Worm (Caenorhabditis elegans) whole organism, L4 larva: Measurements from ENCODE around the gene zhit-2.

Experiments used
- D1046.2 ChIP-seq: fragments of 200-800 bp; sonication (Bioruptor generic); IDR thresholded peaks from 2 replicates; pipeline ENCODE4 v1.3.6; 2022; ENCODE audit warnings: missing genetic modification characterization, missing compliant biosample characterization
- F10B5.3 ChIP-seq: sonication (generic microtip); optimal IDR thresholded peaks from 2 replicates; lab custom pipeline; 2016; ENCODE audit warnings: mild to moderate bottlenecking, missing genetic modification characterization, missing compliant biosample characterization
- F49E8.2 ChIP-seq: sonication (generic microtip); optimal IDR thresholded peaks from 2 replicates; lab custom pipeline; 2016; ENCODE audit warnings: missing compliant biosample characterization, mild to moderate bottlenecking, missing genetic modification characterization, borderline replicate concordance
- R02D3.7 ChIP-seq: fragments of 150-350 bp; sonication (generic microtip); optimal IDR thresholded peaks from 3 replicates; lab custom pipeline; 2014; ENCODE audit warnings: missing biosample characterization, missing genetic modification characterization
- Y75B8A.6 ChIP-seq: fragments of 200-800 bp; sonication (Bioruptor generic); IDR thresholded peaks from 2 replicates; pipeline ENCODE4 v1.3.6; 2022; ENCODE audit warnings: missing genetic modification reagents, missing genetic modification characterization, missing compliant biosample characterization
- ZK337.2 ChIP-seq: fragments of 200-800 bp; sonication (Bioruptor generic); IDR thresholded peaks from 2 replicates; pipeline ENCODE4 v1.3.6; 2022; ENCODE audit warnings: missing genetic modification reagents, missing genetic modification characterization, missing compliant biosample characterization
- ZK546.5 ChIP-seq, 2 experiments: sonication (generic microtip); optimal IDR thresholded peaks; 2 replicates each; lab custom pipeline; 2017; ENCODE audit warnings: missing biosample characterization in 2 of 2, missing genetic modification characterization in 2 of 2
- aha-1 ChIP-seq: fragments of 150-350 bp; peaks from one replicate; lab custom pipeline; 2014; ENCODE audit warnings: missing biosample characterization, missing genetic modification characterization
- ceh-20 ChIP-seq: fragments of 200-800 bp; sonication (Bioruptor generic); IDR thresholded peaks from 2 replicates; pipeline ENCODE4 v1.3.6; 2022; ENCODE audit warnings: missing genetic modification reagents, missing genetic modification characterization, missing compliant biosample characterization
- ceh-82 ChIP-seq: sonication (generic microtip); optimal IDR thresholded peaks from 2 replicates; lab custom pipeline; 2017; ENCODE audit warnings: missing biosample characterization, missing genetic modification characterization
- ces-1 ChIP-seq: fragments of 150-350 bp; sonication (generic microtip); optimal IDR thresholded peaks from 4 replicates; lab custom pipeline; 2014; ENCODE audit warnings: missing biosample characterization, missing genetic modification reagents, missing genetic modification characterization
- ctbp-1 ChIP-seq: fragments of 200-800 bp; sonication (Bioruptor generic); IDR thresholded peaks from 2 replicates; pipeline ENCODE4 v1.3.6; 2022; ENCODE audit warnings: missing genetic modification reagents, missing genetic modification characterization, missing compliant biosample characterization
- daf-12 ChIP-seq: fragments of 150-350 bp; optimal IDR thresholded peaks from 2 replicates; lab custom pipeline; 2014; ENCODE audit warnings: missing biosample characterization, missing genetic modification reagents, missing genetic modification characterization
- daf-19 ChIP-seq: fragments of 200-800 bp; sonication (Bioruptor generic); conservative IDR thresholded peaks from 2 replicates; pipeline ENCODE4 v1.3.6; 2022; ENCODE audit warnings: missing genetic modification characterization, missing compliant biosample characterization
- daf-8 ChIP-seq: fragments of 200-800 bp; sonication (Bioruptor generic); IDR thresholded peaks from 2 replicates; pipeline ENCODE4 v1.3.6; 2022; ENCODE audit warnings: missing genetic modification characterization, missing compliant biosample characterization
- dmd-8 ChIP-seq: fragments of 200-800 bp; sonication (Bioruptor generic); IDR thresholded peaks from 2 replicates; pipeline ENCODE4 v1.3.6; 2022; ENCODE audit warnings: missing genetic modification characterization, missing compliant biosample characterization
- dmd-9 ChIP-seq: fragments of 200-800 bp; sonication (Bioruptor generic); IDR thresholded peaks from 2 replicates; pipeline ENCODE4 v1.3.6; 2022; ENCODE audit warnings: missing genetic modification reagents, missing genetic modification characterization, missing compliant biosample characterization
- dpl-1 ChIP-seq: fragments of 150-350 bp; optimal IDR thresholded peaks from 2 replicates; lab custom pipeline; 2014; ENCODE audit warnings: missing biosample characterization, missing genetic modification reagents, missing genetic modification characterization
- duxl-1 ChIP-seq: sonication (generic microtip); optimal IDR thresholded peaks from 2 replicates; lab custom pipeline; 2016; ENCODE audit warnings: mild to moderate bottlenecking, missing genetic modification characterization, moderate library complexity, missing compliant biosample characterization; ENCODE audit not compliant: poor library complexity
- egl-27 ChIP-seq: sonication (generic microtip); optimal IDR thresholded peaks from 3 replicates; lab custom pipeline; 2017; ENCODE audit warnings: missing biosample characterization, missing genetic modification reagents, missing genetic modification characterization
- egl-43 ChIP-seq: fragments of 200-800 bp; sonication (Bioruptor generic); IDR thresholded peaks from 2 replicates; pipeline ENCODE4 v1.3.6; 2022; ENCODE audit warnings: missing genetic modification reagents, missing genetic modification characterization, missing compliant biosample characterization
- fos-1 ChIP-seq: fragments of 150-350 bp; optimal IDR thresholded peaks from 2 replicates; lab custom pipeline; 2014; ENCODE audit warnings: missing biosample characterization, missing genetic modification characterization
- hlh-11 ChIP-seq: fragments of 200-800 bp; sonication (Bioruptor generic); optimal IDR thresholded peaks from 2 replicates; lab custom pipeline; 2018; ENCODE audit warnings: mild to moderate bottlenecking, missing genetic modification characterization, missing compliant biosample characterization
- hmg-1.1 ChIP-seq: fragments of 200-800 bp; sonication (Bioruptor generic); IDR thresholded peaks from 2 replicates; pipeline ENCODE4 v1.3.6; 2022; ENCODE audit warnings: missing genetic modification reagents, missing genetic modification characterization, missing compliant biosample characterization
- jun-1 ChIP-seq: fragments of 150-350 bp; optimal IDR thresholded peaks from 2 replicates; lab custom pipeline; 2014; ENCODE audit warnings: missing biosample characterization, missing genetic modification reagents, missing genetic modification characterization
- lim-7 ChIP-seq: fragments of 200-800 bp; sonication (Bioruptor generic); IDR thresholded peaks from 2 replicates; pipeline ENCODE4 v1.3.6; 2022; ENCODE audit warnings: missing genetic modification characterization, missing compliant biosample characterization
- lin-13 ChIP-seq: fragments of 150-350 bp; optimal IDR thresholded peaks from 2 replicates; lab custom pipeline; 2014; ENCODE audit warnings: missing biosample characterization, missing genetic modification reagents, missing genetic modification characterization
- lir-3 ChIP-seq: sonication (generic microtip); optimal IDR thresholded peaks from 2 replicates; lab custom pipeline; 2016; ENCODE audit warnings: mild to moderate bottlenecking, missing genetic modification characterization, missing compliant biosample characterization
- madf-5 ChIP-seq, 2 experiments: fragments of 200-800 bp; sonication (Bioruptor generic); IDR thresholded peaks; 2 replicates each; pipeline ENCODE4 v1.3.6; 2022; ENCODE audit warnings: missing compliant biosample characterization in 2 of 2, missing genetic modification characterization in 2 of 2
- madf-9 ChIP-seq: fragments of 200-800 bp; sonication (Bioruptor generic); conservative IDR thresholded peaks from 2 replicates; pipeline ENCODE4 v1.3.6; 2022; ENCODE audit warnings: missing genetic modification reagents, missing genetic modification characterization, missing compliant biosample characterization
- mdt-29 ChIP-seq: fragments of 200-800 bp; sonication (Bioruptor generic); IDR thresholded peaks from 2 replicates; pipeline ENCODE4 v1.3.6; 2022; ENCODE audit warnings: missing genetic modification reagents, missing genetic modification characterization, missing compliant biosample characterization
- mes-2 ChIP-seq: sonication (generic microtip); optimal IDR thresholded peaks from 2 replicates; lab custom pipeline; 2016; ENCODE audit warnings: missing genotype, mild to moderate bottlenecking, missing genetic modification characterization, missing compliant biosample characterization; ENCODE audit not compliant: poor library complexity, severe bottlenecking
- mxl-3 ChIP-seq: fragments of 200-800 bp; sonication (Bioruptor generic); optimal IDR thresholded peaks from 2 replicates; lab custom pipeline; 2018; ENCODE audit warnings: mild to moderate bottlenecking, missing genetic modification characterization, missing compliant biosample characterization
- nhr-10 ChIP-seq: fragments of 150-350 bp; optimal IDR thresholded peaks from 2 replicates; lab custom pipeline; 2014; ENCODE audit warnings: missing biosample characterization, missing genetic modification characterization
- nhr-102 ChIP-seq: sonication (generic microtip); optimal IDR thresholded peaks from 2 replicates; lab custom pipeline; 2016; ENCODE audit warnings: mild to moderate bottlenecking, missing genetic modification characterization, moderate library complexity, missing compliant biosample characterization
- nhr-111 ChIP-seq: fragments of 200-800 bp; sonication (Bioruptor generic); optimal IDR thresholded peaks from 2 replicates; lab custom pipeline; 2018; ENCODE audit warnings: mild to moderate bottlenecking, missing genetic modification characterization, missing compliant biosample characterization
- nhr-237 ChIP-seq: sonication (generic microtip); optimal IDR thresholded peaks from 2 replicates; lab custom pipeline; 2017; ENCODE audit warnings: missing biosample characterization, missing genetic modification characterization
- nhr-41 ChIP-seq: fragments of 200-800 bp; sonication (Bioruptor generic); IDR thresholded peaks from 2 replicates; pipeline ENCODE4 v1.3.6; 2022; ENCODE audit warnings: missing genetic modification reagents, missing genetic modification characterization, missing compliant biosample characterization
- pha-4 ChIP-seq, 2 experiments: fragments of 150-350 bp in 1 of 2; fragments of 200-800 bp in 1 of 2; sonication (Bioruptor generic) in 1 of 2; IDR thresholded peaks in 1 of 2; optimal IDR thresholded peaks in 1 of 2; 2 replicates each; pipeline versions ENCODE4 v1.3.6 to Lab custom; 2014 to 2022; ENCODE audit warnings: missing genetic modification characterization in 2 of 2, missing genetic modification reagents in 2 of 2, missing biosample characterization in 1 of 2, missing compliant biosample characterization in 1 of 2
- sdz-12 ChIP-seq: fragments of 200-800 bp; sonication (Bioruptor generic); optimal IDR thresholded peaks from 2 replicates; lab custom pipeline; 2018; ENCODE audit warnings: mild to moderate bottlenecking, missing genetic modification characterization, missing compliant biosample characterization
- snpc-4 ChIP-seq: fragments of 150-350 bp; optimal IDR thresholded peaks from 2 replicates; lab custom pipeline; 2014; ENCODE audit warnings: missing biosample characterization, missing genetic modification characterization
- spr-1 ChIP-seq: sonication (generic microtip); optimal IDR thresholded peaks from 2 replicates; lab custom pipeline; 2016; ENCODE audit warnings: mild to moderate bottlenecking, missing genetic modification characterization, missing compliant biosample characterization
- spr-3 ChIP-seq: fragments of 200-800 bp; sonication (Bioruptor generic); optimal IDR thresholded peaks from 2 replicates; lab custom pipeline; 2018; ENCODE audit warnings: mild to moderate bottlenecking, missing genetic modification characterization, missing compliant biosample characterization
- unc-130 ChIP-seq: sonication (generic microtip); optimal IDR thresholded peaks from 2 replicates; lab custom pipeline; 2016; ENCODE audit warnings: missing genetic modification reagents, missing genetic modification characterization, missing compliant biosample characterization
- unc-39 ChIP-seq: sonication (generic microtip); optimal IDR thresholded peaks from 2 replicates; lab custom pipeline; 2017; ENCODE audit warnings: missing biosample characterization, missing genetic modification characterization
- unc-62 ChIP-seq, 3 experiments: fragments of 150-350 bp in 1 of 3; sonication (generic microtip); optimal IDR thresholded peaks in 2 of 3; peaks in 1 of 3; 1 replicate in 1 of 3; 2 replicates in 2 of 3; lab custom pipeline; 2014 to 2017; ENCODE audit warnings: missing biosample characterization in 3 of 3, missing genetic modification characterization in 3 of 3, missing genetic modification reagents in 3 of 3, missing genotype in 1 of 3
- zag-1 ChIP-seq: fragments of 150-350 bp; optimal IDR thresholded peaks from 2 replicates; lab custom pipeline; 2014; ENCODE audit warnings: missing biosample characterization, missing genetic modification characterization
- zfp-2 ChIP-seq: sonication (generic microtip); optimal IDR thresholded peaks from 2 replicates; lab custom pipeline; 2016; ENCODE audit warnings: mild to moderate bottlenecking, missing genetic modification characterization, missing compliant biosample characterization
- ztf-7 ChIP-seq: fragments of 150-350 bp; optimal IDR thresholded peaks from 2 replicates; lab custom pipeline; 2014; ENCODE audit warnings: missing biosample characterization, missing genetic modification characterization

Gene zhit-2

ce11 chrIII:4280215-4281173 lies 36.3 kb upstream of the zhit-2 start, which contains the start of gene sup-26 (continued):
- TF ChIP-seq mxl-3 (GFP tag; lab: Kevin White, UChicago) (no peak), daf-8 (GFP tag; lab: Robert Waterston, UW) (no peak), dmd-9 (GFP tag; lab: Robert Waterston, UW) (no peak), dmd-8 (GFP tag; lab: Robert Waterston, UW) (no peak), jun-1 (tag; lab: Kevin White, UChicago) (no peak), lim-7 (GFP tag; lab: Robert Waterston, UW) (no peak), ceh-82 (no peak), nhr-102 (no peak), lin-13 (GFP tag; lab: Kevin White, UChicago) (no peak), Y75B8A.6 (no peak), unc-130 (GFP tag; lab: Kevin White, UChicago) (no peak), mdt-29 (GFP tag; lab: Robert Waterston, UW) (no peak), fos-1 (no peak), pha-4 (GFP tag; IDR thresholded peaks at IDR 0.05; lab: Robert Waterston, UW) (no peak), pha-4 (tag; optimal IDR thresholded peaks at IDR 0.05; lab: Kevin White, UChicago) (peak; percentile 32), nhr-237 (no peak), D1046.2 (no peak), daf-19 (GFP tag; lab: Robert Waterston, UW) (no peak), ZK337.2 (GFP tag; lab: Robert Waterston, UW) (no peak), spr-1 (tag; lab: Kevin White, UChicago) (no peak), aha-1 (tag; lab: Kevin White, UChicago) (peak; percentile 90), ztf-7 (tag; lab: Kevin White, UChicago) (no peak), madf-9 (GFP tag; lab: Robert Waterston, UW) (no peak), zag-1 (tag; lab: Kevin White, UChicago) (no peak), ceh-20 (GFP tag; lab: Robert Waterston, UW) (no peak), egl-27 (tag; lab: Kevin White, UChicago) (no peak), hmg-1.1 (GFP tag; lab: Robert Waterston, UW) (no peak; the same call in none of the 2 replicates), dpl-1 (GFP tag; lab: Kevin White, UChicago) (no peak), ces-1 (no peak), duxl-1 (no peak), madf-5 (GFP tag; IDR thresholded peaks at IDR 0.05; lab: Robert Waterston, UW) (no peak), R02D3.7 (tag; lab: Kevin White, UChicago) (no peak), egl-43 (GFP tag; lab: Robert Waterston, UW) (no peak), daf-12 (tag; lab: Kevin White, UChicago) (no peak), hlh-11 (tag; lab: Kevin White, UChicago) (peak; percentile 41), sdz-12 (peak; percentile 20), spr-3 (GFP tag; lab: Kevin White, UChicago) (no peak), F49E8.2 (tag; lab: Kevin White, UChicago) (no peak), F10B5.3 (peak; percentile 29), ZK546.5 (tag; optimal IDR thresholded peaks at IDR 0.05; lab: Kevin White, UChicago) (no peak), lir-3 (tag; lab: Kevin White, UChicago) (no peak), mes-2 (tag; lab: Kevin White, UChicago) (no peak), snpc-4 (tag; lab: Kevin White, UChicago) (no peak), nhr-111 (GFP tag; lab: Kevin White, UChicago) (no peak), unc-39 (tag; lab: Kevin White, UChicago) (no peak), nhr-41 (GFP tag; lab: Robert Waterston, UW) (no peak), nhr-10 (tag; lab: Kevin White, UChicago) (no peak), ctbp-1 (GFP tag; lab: Robert Waterston, UW) (no peak), zfp-2 (tag; lab: Kevin White, UChicago) (no peak), unc-62 (GFP tag; optimal IDR thresholded peaks at IDR 0.05 in 1 of 2; lab: Kevin White, UChicago) (peak in 1 of 2 experiments; percentile 57), unc-62 (tag; optimal IDR thresholded peaks at IDR 0.05; lab: Kevin White, UChicago) (no peak)
